Fruit fly (Drosophila melanogaster) whole organism, prepupa: ENCODE data around the gene Spps.

Experiments
- Blimp-1 ChIP-seq: fragments of 200-800 bp; sonication (Bioruptor generic); optimal IDR thresholded peaks from 3 replicates; lab custom pipeline; 2017; ENCODE audit warnings: missing biosample characterization, missing genetic modification characterization, mild to moderate bottlenecking, moderate library complexity, missing genetic modification reagents
- CG11902 ChIP-seq: fragments of 200-800 bp; sonication (Bioruptor generic); optimal IDR thresholded peaks from 3 replicates; lab custom pipeline; 2016; ENCODE audit warnings: missing biosample characterization, missing genetic modification characterization
- CG31627 ChIP-seq: fragments of 200-800 bp; sonication (Bioruptor generic); optimal IDR thresholded peaks from 3 replicates; lab custom pipeline; 2016; ENCODE audit warnings: missing biosample characterization, missing genetic modification characterization
- CG3919 ChIP-seq: fragments of 200-800 bp; sonication (Bioruptor generic); optimal IDR thresholded peaks from 3 replicates; lab custom pipeline; 2016; ENCODE audit warnings: missing biosample characterization, missing genetic modification characterization
- CG6276 ChIP-seq: fragments of 200-800 bp; sonication (Bioruptor generic); optimal IDR thresholded peaks from 2 replicates; lab custom pipeline; 2017; ENCODE audit warnings: missing biosample characterization, mild to moderate bottlenecking, missing genetic modification characterization
- CG6808 ChIP-seq: fragments of 200-800 bp; sonication (Bioruptor generic); optimal IDR thresholded peaks from 3 replicates; lab custom pipeline; 2017; ENCODE audit warnings: missing biosample characterization, missing genetic modification characterization, mild to moderate bottlenecking, moderate library complexity, missing genetic modification reagents
- CG7368 ChIP-seq: fragments of 200-800 bp; sonication (Bioruptor generic); optimal IDR thresholded peaks from 3 replicates; lab custom pipeline; 2016; ENCODE audit warnings: missing biosample characterization, missing genetic modification characterization
- Eip75B ChIP-seq: fragments of 200-800 bp; sonication (Bioruptor generic); optimal IDR thresholded peaks from 3 replicates; lab custom pipeline; 2016; ENCODE audit warnings: missing biosample characterization, missing genetic modification characterization
- Eip78C ChIP-seq: fragments of 200-800 bp; sonication (Bioruptor generic); peaks from one replicate; lab custom pipeline; 2016; ENCODE audit warnings: missing biosample characterization, missing genetic modification characterization
- Eip93F ChIP-seq: fragments of 200-800 bp; sonication (Bioruptor generic); optimal IDR thresholded peaks from 2 replicates; lab custom pipeline; 2016; ENCODE audit warnings: missing biosample characterization, mild to moderate bottlenecking, missing genetic modification characterization
- Ets21C ChIP-seq: fragments of 200-800 bp; sonication (Bioruptor generic); optimal IDR thresholded peaks from 3 replicates; lab custom pipeline; 2016; ENCODE audit warnings: missing biosample characterization, missing genetic modification characterization
- Gug ChIP-seq: fragments of 200-800 bp; sonication (Bioruptor generic); IDR thresholded peaks from 2 replicates; pipeline ENCODE4 v1.3.6; 2022; ENCODE audit warnings: missing biosample characterization, missing genetic modification characterization
- Hr4 ChIP-seq: fragments of 200-800 bp; sonication (Bioruptor generic); optimal IDR thresholded peaks from 3 replicates; lab custom pipeline; 2016; ENCODE audit warnings: missing biosample characterization, missing genetic modification characterization
- acj6 ChIP-seq: fragments of 200-800 bp; sonication (Bioruptor generic); optimal IDR thresholded peaks from 3 replicates; lab custom pipeline; 2016; ENCODE audit warnings: missing biosample characterization, missing genetic modification characterization
- dac ChIP-seq: fragments of 200-800 bp; sonication (Bioruptor generic); optimal IDR thresholded peaks from 2 replicates; lab custom pipeline; 2017; ENCODE audit warnings: missing biosample characterization, mild to moderate bottlenecking, missing genetic modification characterization
- eg ChIP-seq: fragments of 200-800 bp; sonication (Bioruptor generic); IDR thresholded peaks from 3 replicates; pipeline ENCODE4 v1.3.6; 2022; ENCODE audit warnings: missing biosample characterization, missing genetic modification characterization
- fd59A ChIP-seq: fragments of 200-800 bp; sonication (Bioruptor generic); optimal IDR thresholded peaks from 2 replicates; lab custom pipeline; 2017; ENCODE audit warnings: missing biosample characterization, mild to moderate bottlenecking, missing genetic modification characterization, missing genetic modification reagents
- pdm3 ChIP-seq: fragments of 200-800 bp; sonication (Bioruptor generic); optimal IDR thresholded peaks from 3 replicates; lab custom pipeline; 2016; ENCODE audit warnings: missing biosample characterization, missing genetic modification characterization
- salr ChIP-seq, 2 experiments: fragments of 200-800 bp; sonication (Bioruptor generic); optimal IDR thresholded peaks; 3 replicates each; lab custom pipeline; 2016 to 2018; ENCODE audit warnings: missing biosample characterization in 2 of 2, missing genetic modification characterization in 2 of 2, mild to moderate bottlenecking in 1 of 2

The Spps gene

DNA sequence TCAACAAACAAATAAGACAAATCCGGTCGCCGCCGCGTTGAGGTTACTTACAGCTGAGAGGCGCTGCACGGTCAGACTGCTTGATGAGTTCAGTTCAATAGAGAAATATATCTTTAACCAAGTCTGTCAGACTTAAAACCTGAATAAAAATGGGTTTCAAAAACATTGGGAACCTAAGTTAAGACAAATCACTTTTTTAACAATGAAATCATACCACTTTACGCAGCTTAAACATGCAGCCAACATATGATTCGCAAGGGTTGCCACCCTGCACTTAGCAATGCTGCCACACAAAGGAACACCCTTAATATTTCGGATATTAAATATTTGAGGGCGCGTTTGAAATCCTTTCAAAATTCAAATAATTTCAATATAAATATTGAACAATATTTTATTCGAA lies 38.1 kb downstream of the Spps start, which contains the start of gene CG5515 (continued):
- TF ChIP-seq CG31627 (GFP tag; lab: Kevin White, UChicago) (peak; percentile 80), salr (GFP tag; optimal IDR thresholded peaks at IDR 0.05; lab: Kevin White, UChicago) (no peak), Ets21C (peak; percentile 67), acj6 (GFP tag; lab: Kevin White, UChicago) (peak; percentile 63), CG11902 (peak; percentile 45), CG6276 (GFP tag; lab: Kevin White, UChicago) (no peak), Eip75B (GFP tag; lab: Kevin White, UChicago) (no peak), Eip78C (GFP tag; lab: Kevin White, UChicago) (peak; percentile 78), pdm3 (peak; percentile 74), CG6808 (GFP tag; lab: Kevin White, UChicago) (no peak), fd59A (GFP tag; lab: Kevin White, UChicago) (no peak), Gug (GFP tag; lab: Robert Waterston, UW) (no peak), CG7368 (GFP tag; lab: Kevin White, UChicago) (no peak), eg (peak; percentile 57; the same call in 2 of the 3 replicates), dac (GFP tag; lab: Kevin White, UChicago) (peak; percentile 14), CG3919 (GFP tag; lab: Kevin White, UChicago) (no peak), Eip93F (GFP tag; lab: Kevin White, UChicago) (no peak), Hr4 (GFP tag; lab: Kevin White, UChicago) (peak; percentile 78)

DNA sequence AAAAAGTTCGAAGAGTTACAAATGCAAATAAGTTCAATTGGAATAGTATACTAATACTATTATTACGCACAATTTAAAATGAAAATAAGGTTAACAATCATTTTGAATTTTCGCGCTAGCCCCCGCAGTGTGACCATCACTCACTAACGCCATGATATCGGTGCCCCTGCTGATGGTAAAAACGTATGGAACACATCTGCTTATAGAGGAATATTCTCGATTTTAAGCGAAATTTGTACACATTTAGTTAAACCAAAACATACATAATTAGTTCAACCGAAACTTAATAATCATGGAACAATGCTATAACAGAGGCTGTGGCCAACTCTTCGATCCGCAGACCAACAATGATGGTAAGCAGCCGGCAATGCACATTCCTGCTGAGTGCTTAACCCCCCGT lies 40.5 kb downstream of the Spps start, which contains the start of gene mora:
Gene mora (plus strand): TSS at position 172 of the 400 bp plus-strand sequence.
- peak; percentile 34 for TF ChIP-seq Eip78C (GFP tag; lab: Kevin White, UChicago)
- TF ChIP-seq Blimp-1 (GFP tag; lab: Kevin White, UChicago), result no peak
- TF ChIP-seq, all 60 proteins: peak for 1
